Worm (Caenorhabditis elegans): ENCODE measurements around the gene F28A12.10.

DNA sequence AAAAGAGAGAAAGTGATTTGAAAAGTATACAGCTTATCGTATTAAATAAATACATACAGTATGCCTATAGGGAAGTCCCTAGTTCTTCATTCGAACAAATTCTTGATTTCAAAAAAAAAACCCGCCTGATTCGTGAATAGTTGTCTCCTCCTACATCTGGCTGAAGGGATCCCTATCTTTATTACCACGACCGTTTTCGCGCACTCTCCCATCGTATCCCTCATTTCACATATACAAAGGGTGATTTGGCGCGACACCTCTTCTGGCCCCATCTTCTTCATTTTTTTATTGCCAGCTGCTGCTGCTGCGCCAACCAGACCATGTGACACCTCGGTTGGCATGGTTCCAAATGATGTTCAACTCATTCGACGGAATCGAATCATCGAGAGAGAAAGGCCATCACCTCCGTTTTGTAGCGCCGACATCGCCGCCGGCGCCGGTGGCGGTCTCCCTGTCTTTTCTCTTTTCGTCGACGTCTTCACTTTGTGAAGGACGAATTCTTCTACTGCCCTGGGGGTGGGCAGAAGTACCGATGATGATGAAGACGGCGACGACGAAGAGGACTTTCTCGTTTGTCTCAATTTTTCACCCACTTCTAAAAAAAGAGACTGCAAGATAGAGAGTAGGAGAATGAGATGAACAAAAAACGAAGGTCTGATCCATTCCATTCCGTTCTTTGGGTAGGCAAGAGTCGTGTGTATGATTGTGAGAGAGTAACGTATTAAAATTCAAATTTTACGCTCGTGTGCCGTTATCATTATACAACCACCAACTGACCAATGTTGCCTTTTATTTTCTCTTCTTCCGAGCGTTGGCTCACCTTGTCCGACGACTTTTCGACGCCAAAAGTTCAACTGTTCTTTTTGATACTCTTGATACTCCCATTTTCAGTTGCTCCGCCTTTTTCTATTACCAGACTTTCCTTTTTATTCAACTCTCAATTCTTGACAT is 24.8 kb upstream of the F28A12.10 start:
- TF ChIP-seq ztf-11 (tag; optimal IDR thresholded peaks at IDR 0.05) (no peak), elt-2 (tag; optimal IDR thresholded peaks at IDR 0.05) (no peak), jun-1 (tag; optimal IDR thresholded peaks at IDR 0.05) (no peak), unc-62 (GFP tag; optimal IDR thresholded peaks at IDR 0.05) (peak; percentile 37), snpc-4 (tag; optimal IDR thresholded peaks at IDR 0.05) (no peak)
